Worm (Caenorhabditis elegans) whole organism, L3 larva: ENCODE results near the gene nhr-133.

ENCODE experiments used
- R02D3.7 ChIP-seq: fragments of 150-350 bp; optimal IDR thresholded peaks from 2 replicates; lab custom pipeline; 2014; ENCODE audit warnings: missing biosample characterization, missing genetic modification characterization
- aly-2 ChIP-seq: fragments of 150-350 bp; optimal IDR thresholded peaks from 2 replicates; lab custom pipeline; 2014; ENCODE audit warnings: missing biosample characterization, missing genetic modification characterization
- ama-1 ChIP-seq: fragments of 150-350 bp; optimal IDR thresholded peaks from 2 replicates; lab custom pipeline; 2018
- ceh-9 ChIP-seq: sonication (generic microtip); optimal IDR thresholded peaks from 2 replicates; lab custom pipeline; 2018; ENCODE audit warnings: missing biosample characterization, missing genetic modification characterization
- elt-1 ChIP-seq: fragments of 150-350 bp; optimal IDR thresholded peaks from 2 replicates; lab custom pipeline; 2014; ENCODE audit warnings: missing biosample characterization, missing genetic modification characterization
- elt-2 ChIP-seq: sonication (generic microtip); optimal IDR thresholded peaks from 2 replicates; lab custom pipeline; 2016; ENCODE audit warnings: missing genetic modification reagents, mild to moderate bottlenecking, missing genetic modification characterization, missing compliant biosample characterization
- fos-1 ChIP-seq: fragments of 150-350 bp; optimal IDR thresholded peaks from 2 replicates; lab custom pipeline; 2014; ENCODE audit warnings: missing biosample characterization, missing genetic modification characterization
- lin-15B ChIP-seq: fragments of 150-350 bp; optimal IDR thresholded peaks from 2 replicates; lab custom pipeline; 2014; ENCODE audit warnings: missing biosample characterization, missing genetic modification characterization
- nfya-1 ChIP-seq: sonication (generic microtip); optimal IDR thresholded peaks from 2 replicates; lab custom pipeline; 2017; ENCODE audit warnings: missing genetic modification characterization, mild to moderate bottlenecking, missing compliant biosample characterization, antibody characterized with exemption, moderate library complexity; ENCODE audit not compliant: insufficient read depth
- pha-4 ChIP-seq: fragments of 150-350 bp; optimal IDR thresholded peaks from 2 replicates; lab custom pipeline; 2014; ENCODE audit warnings: missing biosample characterization, missing genetic modification reagents, missing genetic modification characterization
- ztf-11 ChIP-seq: fragments of 150-350 bp; optimal IDR thresholded peaks from 2 replicates; lab custom pipeline; 2014; ENCODE audit warnings: missing biosample characterization, missing genetic modification characterization

- TF ChIP-seq nfya-1 (tag; lab: Kevin White, UChicago) (no peak), fos-1 (tag; lab: Kevin White, UChicago) (no peak), ama-1 (lab: Kevin White, UChicago) (no peak), pha-4 (tag; lab: Kevin White, UChicago) (no peak), lin-15B (tag; lab: Kevin White, UChicago) (no peak), ztf-11 (tag; lab: Kevin White, UChicago) (no peak), elt-1 (tag; lab: Kevin White, UChicago) (no peak), aly-2 (tag; lab: Kevin White, UChicago) (no peak), ceh-9 (tag; lab: Kevin White, UChicago) (no peak), elt-2 (no peak), R02D3.7 (tag; lab: Kevin White, UChicago) (no peak)
These were observed 7.8 kb downstream of the nhr-133 start, which contains the start of gene cyp-33C12 for ce11 chrV:2204080-2204479.
